Worm (Caenorhabditis elegans): ENCODE data around the gene Y81G3A.1.

Gene Y81G3A.1

ce11 chrII:13066777-13067290, 16.9 kb downstream of the Y81G3A.1 start (continued):
- TF ChIP-seq ces-1 (GFP tag; optimal IDR thresholded peaks at IDR 0.05) (no peak), lin-39 (tag; optimal IDR thresholded peaks at IDR 0.05) (no peak), mef-2 (tag; optimal IDR thresholded peaks at IDR 0.05) (peak; percentile 11), nhr-85 (tag) (no peak), vab-15 (tag; optimal IDR thresholded peaks at IDR 0.05) (no peak), zag-1 (tag; optimal IDR thresholded peaks at IDR 0.05) (no peak), irx-1 (tag; optimal IDR thresholded peaks at IDR 0.05) (no peak), grh-1 (GFP tag; IDR thresholded peaks at IDR 0.05) (no peak), ceh-82 (tag; optimal IDR thresholded peaks at IDR 0.05) (peak in 1 of 3 experiments; percentile 15), jun-1 (tag; optimal IDR thresholded peaks at IDR 0.05) (no peak), pax-3 (tag; optimal IDR thresholded peaks at IDR 0.05) (no peak), nhr-71 (tag; optimal IDR thresholded peaks at IDR 0.05) (peak; percentile 53), nhr-19 (GFP tag; conservative IDR thresholded peaks at IDR 0.05) (peak; percentile 16; the same call in 1 of the 2 replicates), nhr-90 (tag; optimal IDR thresholded peaks at IDR 0.05; ENCODE audit: poor library complexity) (no peak), rnt-1 (tag; optimal IDR thresholded peaks at IDR 0.05) (peak; percentile 48)

- peak; percentile 84 for TF ChIP-seq blmp-1 (tag; optimal IDR thresholded peaks at IDR 0.05)
- TF ChIP-seq ceh-8 (GFP tag; optimal IDR thresholded peaks at IDR 0.05): no peak
- TF ChIP-seq unc-130 (tag; optimal IDR thresholded peaks at IDR 0.05): peak; percentile 43
- no peak for TF ChIP-seq egl-27 (tag; optimal IDR thresholded peaks at IDR 0.05)
- no peak for TF ChIP-seq unc-86 (tag; optimal IDR thresholded peaks at IDR 0.05)
- TF ChIP-seq nhr-76 (tag; optimal IDR thresholded peaks at IDR 0.05): no peak
- TF ChIP-seq C04F5.9 (tag; optimal IDR thresholded peaks at IDR 0.05): no peak
- peak; percentile 47 for TF ChIP-seq snu-23 (GFP tag; optimal IDR thresholded peaks at IDR 0.05)
- no peak for TF ChIP-seq fos-1 (tag; optimal IDR thresholded peaks at IDR 0.05)
- TF ChIP-seq mep-1 (tag; optimal IDR thresholded peaks at IDR 0.05): no peak
- TF ChIP-seq snpc-4 (tag; optimal IDR thresholded peaks at IDR 0.05): no peak
- TF ChIP-seq ces-1 (GFP tag; optimal IDR thresholded peaks at IDR 0.05): no peak
- TF ChIP-seq xbp-1 (tag; optimal IDR thresholded peaks at IDR 0.05): no peak
- no peak for TF ChIP-seq nhr-28 (tag; optimal IDR thresholded peaks at IDR 0.05)
- TF ChIP-seq sox-4 (tag; optimal IDR thresholded peaks at IDR 0.05): no peak
- TF ChIP-seq ama-1 (optimal IDR thresholded peaks at IDR 0.05): no peak
- TF ChIP-seq aha-1 (tag; optimal IDR thresholded peaks at IDR 0.05): no peak
- TF ChIP-seq Y116A8C.19 (tag; optimal IDR thresholded peaks at IDR 0.05; ENCODE audit: borderline replicate concordance): no peak
- no peak for TF ChIP-seq isw-1 (GFP tag; IDR thresholded peaks at IDR 0.05)
- no peak for TF ChIP-seq ceh-82 (tag; optimal IDR thresholded peaks at IDR 0.05)
- peak; percentile 45 for TF ChIP-seq lin-39 (tag; optimal IDR thresholded peaks at IDR 0.05)
- no peak for TF ChIP-seq F16B12.6 (tag; optimal IDR thresholded peaks at IDR 0.05)
- TF ChIP-seq zip-4 (GFP tag; optimal IDR thresholded peaks at IDR 0.05): no peak
- no peak for TF ChIP-seq hlh-4 (tag; optimal IDR thresholded peaks at IDR 0.05)
- peak; percentile 9 for TF ChIP-seq vab-15 (tag; optimal IDR thresholded peaks at IDR 0.05)
- TF ChIP-seq pax-3 (tag; optimal IDR thresholded peaks at IDR 0.05): no peak
- TF ChIP-seq pqm-1 (tag; optimal IDR thresholded peaks at IDR 0.05): no peak
- peak; percentile 82 for TF ChIP-seq lin-14 (GFP tag; optimal IDR thresholded peaks at IDR 0.05)
- no peak for TF ChIP-seq lir-3 (tag; optimal IDR thresholded peaks at IDR 0.05; ENCODE audit: poor library complexity)
- TF ChIP-seq zag-1 (tag; optimal IDR thresholded peaks at IDR 0.05): no peak
- TF ChIP-seq aly-2 (tag; optimal IDR thresholded peaks at IDR 0.05): no peak
- no peak for TF ChIP-seq irx-1 (tag; optimal IDR thresholded peaks at IDR 0.05)
- peak; percentile 70 for TF ChIP-seq nhr-71 (tag; optimal IDR thresholded peaks at IDR 0.05)
- TF ChIP-seq ets-5 (GFP tag; IDR thresholded peaks at IDR 0.05): no peak
- no peak for TF ChIP-seq C34B4.2 (tag; optimal IDR thresholded peaks at IDR 0.05)
- peak; percentile 4 for TF ChIP-seq nhr-20 (tag; optimal IDR thresholded peaks at IDR 0.05)
- TF ChIP-seq nhr-85 (tag): no peak
- TF ChIP-seq nhr-19 (GFP tag; conservative IDR thresholded peaks at IDR 0.05): 0 out of 2 replicates have a peak, but pooled peaks have one; percentile 13
- no peak for TF ChIP-seq nhr-12 (tag; optimal IDR thresholded peaks at IDR 0.05)
- no peak for TF ChIP-seq unc-62 (GFP tag; optimal IDR thresholded peaks at IDR 0.05)
- no peak for TF ChIP-seq lin-15B (tag; optimal IDR thresholded peaks at IDR 0.05)
- peak in 1 of 2 experiments; percentile 15 for TF ChIP-seq efl-1 (optimal IDR thresholded peaks at IDR 0.05)
- peak in 1 of 2 experiments; percentile 80 for TF ChIP-seq efl-1 (GFP tag; optimal IDR thresholded peaks at IDR 0.05 in 1 of 2)
- TF ChIP-seq mef-2 (tag; optimal IDR thresholded peaks at IDR 0.05): no peak
- no peak for TF ChIP-seq nhr-90 (tag; optimal IDR thresholded peaks at IDR 0.05; ENCODE audit: poor library complexity)
- TF ChIP-seq fkh-8 (tag; optimal IDR thresholded peaks at IDR 0.05): no peak
- TF ChIP-seq elt-3 (tag; optimal IDR thresholded peaks at IDR 0.05): peak in 1 of 6 experiments; percentile 5
Observed at ce11 chrII:13065251-13065650, 18.5 kb downstream of the Y81G3A.1 start.
